Worm (Caenorhabditis elegans) whole organism, L4/young adult: ENCODE results near the gene ZK470.6.

Experiments
- W03F9.2 ChIP-seq: fragments of 150-350 bp; optimal IDR thresholded peaks from 2 replicates; lab custom pipeline; 2014; ENCODE audit warnings: missing biosample characterization, missing genetic modification characterization
- dao-5 ChIP-seq: sonication (generic microtip); optimal IDR thresholded peaks from 2 replicates; lab custom pipeline; 2016; ENCODE audit warnings: missing genotype, missing genetic modification characterization, moderate library complexity, missing compliant biosample characterization
- him-1 ChIP-seq: sonication (generic microtip); optimal IDR thresholded peaks from 2 replicates; lab custom pipeline; 2016; ENCODE audit warnings: missing genotype, missing genetic modification reagents, missing genetic modification characterization, missing compliant biosample characterization

- TF ChIP-seq him-1 (tag; lab: Kevin White, UChicago) (no peak), W03F9.2 (tag; lab: Kevin White, UChicago) (no peak), dao-5 (tag; lab: Kevin White, UChicago) (no peak)
Measured at ce11 chrX:4219487-4219886, 42.2 kb upstream of the ZK470.6 start.
